Fruit fly (Drosophila melanogaster) whole organism, embryonic: ENCODE data around the gene gdl.

Experiments
- B-H2 ChIP-seq: fragments of 200-800 bp; sonication (Bioruptor generic); optimal IDR thresholded peaks from 2 replicates; lab custom pipeline; 2018; ENCODE audit warnings: missing biosample characterization, mild to moderate bottlenecking, missing genetic modification characterization
- Bgb ChIP-seq: fragments of 200-800 bp; sonication (Bioruptor generic); IDR thresholded peaks from 2 replicates; pipeline ENCODE4 v1.3.6; 2022; ENCODE audit warnings: missing biosample characterization, missing genetic modification characterization; ENCODE audit not compliant: partially characterized antibody
- CG10274 ChIP-seq: fragments of 200-800 bp; sonication (Bioruptor generic); optimal IDR thresholded peaks from 3 replicates; lab custom pipeline; 2017; ENCODE audit warnings: missing biosample characterization, mild to moderate bottlenecking, missing genetic modification characterization
- CG10543 ChIP-seq: fragments of 200-800 bp; sonication (Bioruptor generic); optimal IDR thresholded peaks from 3 replicates; lab custom pipeline; 2017; ENCODE audit warnings: missing biosample characterization, mild to moderate bottlenecking, missing genetic modification characterization, moderate library complexity
- CG11093 ChIP-seq: fragments of 200-800 bp; sonication (Bioruptor generic); IDR thresholded peaks from 3 replicates; pipeline ENCODE4 v1.3.6; 2022; ENCODE audit warnings: missing biosample characterization, missing genetic modification characterization
- CG12219 ChIP-seq: fragments of 200-800 bp; sonication (Bioruptor generic); optimal IDR thresholded peaks from 3 replicates; lab custom pipeline; 2018; ENCODE audit warnings: missing biosample characterization, mild to moderate bottlenecking, missing genetic modification characterization
- CG13287 ChIP-seq: fragments of 200-800 bp; sonication (Bioruptor generic); IDR thresholded peaks from 2 replicates; pipeline ENCODE4 v1.3.6; 2022; ENCODE audit warnings: missing biosample characterization, missing genetic modification characterization; ENCODE audit not compliant: partially characterized antibody
- CG14014 ChIP-seq: fragments of 200-800 bp; sonication (Bioruptor generic); IDR thresholded peaks from 2 replicates; pipeline ENCODE4 v1.3.6; 2022; ENCODE audit warnings: missing biosample characterization, missing genetic modification characterization
- CG14667 ChIP-seq: fragments of 200-800 bp; sonication (Bioruptor generic); IDR thresholded peaks from 2 replicates; pipeline ENCODE4 v1.3.6; 2022; ENCODE audit warnings: missing biosample characterization, missing genetic modification characterization
- CG15601 ChIP-seq: fragments of 200-800 bp; sonication (Bioruptor generic); optimal IDR thresholded peaks from 3 replicates; lab custom pipeline; 2019; ENCODE audit warnings: missing biosample characterization, mild to moderate bottlenecking, missing genetic modification characterization, moderate library complexity
- CG17186 ChIP-seq: fragments of 200-800 bp; sonication (Bioruptor generic); optimal IDR thresholded peaks from 3 replicates; lab custom pipeline; 2017; ENCODE audit warnings: missing biosample characterization, missing genetic modification reagents, missing genetic modification characterization
- CG2116 ChIP-seq: fragments of 200-800 bp; sonication (Bioruptor generic); optimal IDR thresholded peaks from 3 replicates; lab custom pipeline; 2018; ENCODE audit warnings: missing biosample characterization, mild to moderate bottlenecking, missing genetic modification characterization
- CG2199 ChIP-seq: fragments of 200-800 bp; sonication (Bioruptor generic); IDR thresholded peaks from 3 replicates; pipeline ENCODE4 v1.3.6; 2022; ENCODE audit warnings: missing biosample characterization, missing genetic modification characterization
- CG30020 ChIP-seq: fragments of 200-800 bp; optimal IDR thresholded peaks from 2 replicates; lab custom pipeline; 2019; ENCODE audit warnings: missing biosample characterization, mild to moderate bottlenecking, missing genetic modification characterization, moderate library complexity
- CG31441 ChIP-seq: fragments of 200-800 bp; sonication (Bioruptor generic); IDR thresholded peaks from 2 replicates; pipeline ENCODE4 v1.3.6; 2022; ENCODE audit warnings: missing biosample characterization, missing genetic modification characterization
- CG34376 ChIP-seq: fragments of 200-800 bp; sonication (Bioruptor generic); optimal IDR thresholded peaks from 2 replicates; lab custom pipeline; 2018; ENCODE audit warnings: missing biosample characterization, mild to moderate bottlenecking, missing genetic modification characterization
- CG6765 ChIP-seq: fragments of 200-800 bp; sonication (Bioruptor generic); optimal IDR thresholded peaks from 3 replicates; lab custom pipeline; 2017; ENCODE audit warnings: missing biosample characterization, mild to moderate bottlenecking, missing genetic modification characterization
- CoRest ChIP-seq: fragments of 200-800 bp; sonication (Bioruptor generic); optimal IDR thresholded peaks from 3 replicates; lab custom pipeline; 2018; ENCODE audit warnings: missing biosample characterization, mild to moderate bottlenecking, missing genetic modification characterization, moderate library complexity
- Dp ChIP-seq: fragments of 200-800 bp; sonication (Bioruptor generic); optimal IDR thresholded peaks from 2 replicates; lab custom pipeline; 2018; ENCODE audit warnings: missing biosample characterization, mild to moderate bottlenecking, missing genetic modification characterization, moderate library complexity
- HmgZ ChIP-seq: fragments of 200-800 bp; sonication (Bioruptor generic); optimal IDR thresholded peaks from 2 replicates; lab custom pipeline; 2018; ENCODE audit warnings: missing biosample characterization, mild to moderate bottlenecking, missing genetic modification characterization
- Hsf ChIP-seq: fragments of 200-800 bp; sonication (Bioruptor generic); optimal IDR thresholded peaks from 3 replicates; lab custom pipeline; 2016; ENCODE audit warnings: missing biosample characterization, missing genetic modification characterization
- MBD-R2 ChIP-seq: fragments of 200-800 bp; sonication (Bioruptor generic); IDR thresholded peaks from 2 replicates; pipeline ENCODE4 v1.3.6; 2022; ENCODE audit warnings: missing biosample characterization, missing genetic modification characterization
- Mes4 ChIP-seq: fragments of 200-800 bp; sonication (Bioruptor generic); optimal IDR thresholded peaks from 2 replicates; lab custom pipeline; 2016; ENCODE audit warnings: missing biosample characterization, missing genetic modification characterization
- Nf-YA ChIP-seq: fragments of 200-800 bp; sonication (Bioruptor generic); IDR thresholded peaks from 2 replicates; pipeline ENCODE4 v1.3.6; 2022; ENCODE audit warnings: missing biosample characterization, missing genetic modification characterization
- Rfx ChIP-seq: fragments of 200-800 bp; sonication (Bioruptor generic); IDR thresholded peaks from 2 replicates; pipeline ENCODE4 v1.3.6; 2022; ENCODE audit warnings: missing biosample characterization, missing genetic modification characterization
- Scr ChIP-seq: fragments of 200-800 bp; sonication (Bioruptor generic); IDR thresholded peaks from 2 replicates; pipeline ENCODE4 v1.3.6; 2022; ENCODE audit warnings: missing biosample characterization, missing genetic modification characterization; ENCODE audit not compliant: partially characterized antibody
- Sry-δ ChIP-seq: fragments of 200-800 bp; sonication (Bioruptor generic); optimal IDR thresholded peaks from 2 replicates; lab custom pipeline; 2016; ENCODE audit warnings: missing biosample characterization, missing genetic modification characterization
- Vsx1 ChIP-seq: fragments of 200-800 bp; sonication (Bioruptor generic); optimal IDR thresholded peaks from 2 replicates; lab custom pipeline; 2017; ENCODE audit warnings: missing biosample characterization, mild to moderate bottlenecking, missing genetic modification characterization, missing genetic modification reagents
- Xbp1 ChIP-seq: fragments of 200-800 bp; sonication (Bioruptor generic); optimal IDR thresholded peaks from 3 replicates; lab custom pipeline; 2016; ENCODE audit warnings: missing biosample characterization, mild to moderate bottlenecking, missing genetic modification characterization
- ash1 ChIP-seq: fragments of 200-800 bp; sonication (Bioruptor generic); optimal IDR thresholded peaks from 2 replicates; lab custom pipeline; 2018; ENCODE audit warnings: missing biosample characterization, mild to moderate bottlenecking, missing genetic modification characterization
- cas ChIP-seq: fragments of 200-800 bp; sonication (Bioruptor generic); IDR thresholded peaks from 2 replicates; pipeline ENCODE4 v1.3.6; 2022; ENCODE audit warnings: missing biosample characterization, missing genetic modification characterization
- cg ChIP-seq: fragments of 200-800 bp; sonication (Bioruptor generic); optimal IDR thresholded peaks from 3 replicates; lab custom pipeline; 2019; ENCODE audit warnings: missing biosample characterization, mild to moderate bottlenecking, missing genetic modification characterization, moderate library complexity
- chif ChIP-seq, 2 experiments: fragments of 200-800 bp; sonication (Bioruptor generic); optimal IDR thresholded peaks; 3 replicates each; lab custom pipeline; 2016; ENCODE audit warnings: missing biosample characterization in 2 of 2, missing genetic modification characterization in 2 of 2
- ci ChIP-seq: fragments of 200-800 bp; sonication (Bioruptor generic); IDR thresholded peaks from 3 replicates; pipeline ENCODE4 v1.3.6; 2022; ENCODE audit warnings: missing biosample characterization, missing genetic modification characterization
- eve ChIP-seq, 2 experiments: fragments of >200 bp; optimal IDR thresholded peaks; 2 replicates each; lab custom pipeline; 2017; ENCODE audit warnings: missing biosample characterization in 2 of 2, missing genetic modification characterization in 2 of 2
- fd3F ChIP-seq: fragments of 200-800 bp; sonication (Bioruptor generic); optimal IDR thresholded peaks from 2 replicates; lab custom pipeline; 2018; ENCODE audit warnings: missing biosample characterization, mild to moderate bottlenecking, missing genetic modification characterization, moderate library complexity
- lola ChIP-seq, 3 experiments: fragments of >200 bp in 2 of 3; fragments of 200-800 bp in 1 of 3; sonication (Bioruptor generic) in 1 of 3; optimal IDR thresholded peaks; 2 replicates each; lab custom pipeline; 2017 to 2019; ENCODE audit warnings: missing biosample characterization in 3 of 3, missing genetic modification characterization in 3 of 3, mild to moderate bottlenecking in 1 of 3, moderate library complexity in 1 of 3
- mirr ChIP-seq: fragments of 200-800 bp; sonication (Bioruptor generic); optimal IDR thresholded peaks from 3 replicates; lab custom pipeline; 2018; ENCODE audit warnings: missing biosample characterization, mild to moderate bottlenecking, missing genetic modification characterization
- mld ChIP-seq: fragments of 200-800 bp; sonication (Bioruptor generic); IDR thresholded peaks from 3 replicates; pipeline ENCODE4 v1.3.6; 2022; ENCODE audit warnings: missing biosample characterization, missing genetic modification characterization; ENCODE audit not compliant: partially characterized antibody
- nerfin-2 ChIP-seq: fragments of 200-800 bp; sonication (Bioruptor generic); IDR thresholded peaks from 2 replicates; pipeline ENCODE4 v1.3.6; 2022; ENCODE audit warnings: missing biosample characterization, missing genetic modification characterization; ENCODE audit not compliant: partially characterized antibody
- odd ChIP-seq: fragments of 200-800 bp; sonication (Bioruptor generic); optimal IDR thresholded peaks from 2 replicates; lab custom pipeline; 2017; ENCODE audit warnings: missing biosample characterization, mild to moderate bottlenecking, missing genetic modification characterization
- phol ChIP-seq: fragments of 200-800 bp; sonication (Bioruptor generic); optimal IDR thresholded peaks from 3 replicates; lab custom pipeline; 2018; ENCODE audit warnings: missing biosample characterization, mild to moderate bottlenecking, missing genetic modification characterization, moderate library complexity
- pum ChIP-seq: fragments of 200-800 bp; sonication (Bioruptor generic); optimal IDR thresholded peaks from 2 replicates; lab custom pipeline; 2016; ENCODE audit warnings: missing biosample characterization, missing genetic modification characterization
- ranshi ChIP-seq: fragments of 200-800 bp; sonication (Bioruptor generic); IDR thresholded peaks from 2 replicates; pipeline ENCODE4 v1.3.6; 2022; ENCODE audit warnings: missing biosample characterization, missing genetic modification characterization
- sd ChIP-seq: fragments of 200-800 bp; sonication (Bioruptor generic); optimal IDR thresholded peaks from 3 replicates; lab custom pipeline; 2018; ENCODE audit warnings: missing biosample characterization, mild to moderate bottlenecking, missing genetic modification characterization, moderate library complexity
- unc-4 ChIP-seq: fragments of 200-800 bp; sonication (Bioruptor generic); IDR thresholded peaks from 2 replicates; pipeline ENCODE4 v1.3.6; 2022; ENCODE audit warnings: missing biosample characterization, missing genetic modification characterization; ENCODE audit not compliant: partially characterized antibody
- unpg ChIP-seq: fragments of 200-800 bp; sonication (Bioruptor generic); optimal IDR thresholded peaks from 3 replicates; lab custom pipeline; 2018; ENCODE audit warnings: missing biosample characterization, mild to moderate bottlenecking, missing genetic modification characterization, moderate library complexity

Gene gdl

DNA sequence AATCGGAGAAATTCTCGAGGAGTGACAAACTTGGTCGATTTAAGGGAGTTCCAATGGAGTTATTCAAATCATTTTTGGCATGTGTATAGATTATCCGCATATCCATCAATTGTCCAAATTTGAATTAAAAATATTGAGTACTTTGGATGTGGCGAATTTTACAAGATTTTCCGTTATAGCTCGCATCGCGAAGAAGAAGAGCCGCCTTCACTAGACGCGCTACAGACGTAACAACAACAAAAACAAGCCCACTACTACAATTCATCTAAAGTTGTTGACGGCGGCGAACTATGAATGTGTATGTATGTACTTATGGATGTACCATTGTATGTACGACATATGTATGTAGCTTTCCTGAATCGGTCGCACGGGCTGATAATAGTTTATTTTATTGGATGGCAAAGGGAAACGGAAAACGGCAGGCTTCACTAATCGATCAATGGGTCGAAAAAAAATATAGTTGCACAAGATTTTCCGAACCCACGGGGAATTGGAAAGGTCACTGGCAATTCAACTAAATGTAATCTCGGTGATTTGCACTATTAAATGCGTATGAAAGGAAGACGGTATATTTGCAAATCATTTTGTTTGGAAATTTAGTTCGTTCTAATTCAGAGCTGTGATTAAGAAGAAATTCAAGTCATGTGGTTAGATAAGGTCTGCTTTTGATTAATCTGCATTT is 5.7 kb downstream of the gdl start (continued):
- TF ChIP-seq Hsf (GFP tag; lab: Kevin White, UChicago) (no peak), CG6765 (GFP tag; lab: Kevin White, UChicago) (peak; percentile 17), CG34376 (peak; percentile 19), eve (GFP tag; optimal IDR thresholded peaks at IDR 0.05; lab: Kevin White, UChicago) (peak in 1 of 2 experiments; percentile 81), CG10543 (peak; percentile 73), B-H2 (GFP tag; lab: Kevin White, UChicago) (peak; percentile 0), Vsx1 (GFP tag; lab: Kevin White, UChicago) (peak; percentile 28), Sry-δ (GFP tag; lab: Kevin White, UChicago) (no peak), CG15601 (no peak), sd (peak; percentile 17), phol (tag; lab: Kevin White, UChicago) (no peak), unc-4 (GFP tag; lab: Robert Waterston, UW) (0 out of 2 replicates have a peak, but pooled peaks have one; percentile 10), cg (GFP tag; lab: Kevin White, UChicago) (peak; percentile 17), chif (GFP tag; optimal IDR thresholded peaks at IDR 0.05; lab: Kevin White, UChicago) (no peak), mirr (GFP tag; lab: Kevin White, UChicago) (no peak)
- TF ChIP-seq, all 482 proteins: peak for 20

DNA sequence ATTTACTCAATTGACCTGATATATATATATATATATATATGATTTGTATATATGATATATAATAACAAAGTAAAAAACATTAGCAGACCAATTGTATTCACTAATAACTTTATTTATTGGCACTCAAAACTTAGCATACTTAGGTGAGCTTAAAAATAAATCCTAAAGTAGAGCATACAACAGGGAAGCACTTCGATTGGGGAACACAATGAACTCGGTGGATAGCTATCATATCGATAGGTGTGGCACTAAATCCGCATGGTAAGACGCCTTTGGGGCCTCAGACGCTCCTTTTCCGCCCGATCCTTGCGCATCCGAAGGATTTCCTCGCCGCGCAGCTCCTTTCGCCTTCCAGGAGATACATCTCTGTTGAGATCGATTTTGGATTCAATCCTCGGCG is 7.2 kb downstream of the gdl start:
- TF ChIP-seq Rfx = 0 out of 2 replicates have a peak, but pooled peaks have one; percentile 25
- TF ChIP-seq CG2116 (GFP tag; lab: Kevin White, UChicago) = peak; percentile 55
- TF ChIP-seq CG14014 (GFP tag; lab: Robert Waterston, UW) = peak; percentile 27; the same call in 1 of the 2 replicates
- no peak for TF ChIP-seq ci (GFP tag; lab: Robert Waterston, UW)
- TF ChIP-seq CoRest (tag; lab: Kevin White, UChicago) = no peak
- TF ChIP-seq pum (GFP tag; lab: Kevin White, UChicago) = no peak
- TF ChIP-seq CG13287 (GFP tag; lab: Robert Waterston, UW) = peak; percentile 36; the same call in 1 of the 2 replicates
- no peak; the same call in 1 of the 2 replicates for TF ChIP-seq Scr
- TF ChIP-seq CG31441 = no peak
- TF ChIP-seq ash1 (GFP tag; lab: Kevin White, UChicago) = no peak
- peak; percentile 7 for TF ChIP-seq HmgZ (tag; lab: Kevin White, UChicago)
- TF ChIP-seq cas (GFP tag; lab: Robert Waterston, UW) = no peak
- no peak for TF ChIP-seq CG12219 (GFP tag; lab: Kevin White, UChicago)
- no peak for TF ChIP-seq fd3F (GFP tag; lab: Kevin White, UChicago)
- peak in 1 of 3 experiments; percentile 57 for TF ChIP-seq lola (GFP tag; optimal IDR thresholded peaks at IDR 0.05; lab: Kevin White, UChicago)
- TF ChIP-seq CG30020 (tag; lab: Kevin White, UChicago) = no peak
- TF ChIP-seq CG11093 (GFP tag; lab: Robert Waterston, UW) = no peak
- no peak for TF ChIP-seq CG14667 (GFP tag; lab: Robert Waterston, UW)
- TF ChIP-seq unpg = no peak
- no peak for TF ChIP-seq Mes4 (GFP tag; lab: Kevin White, UChicago)
- TF ChIP-seq CG2199 (GFP tag; lab: Robert Waterston, UW) = peak; percentile 14; the same call in 1 of the 3 replicates
- no peak for TF ChIP-seq CG10274 (GFP tag; lab: Kevin White, UChicago)
- TF ChIP-seq mld (GFP tag; lab: Robert Waterston, UW) = no peak
- TF ChIP-seq nerfin-2 (GFP tag; lab: Robert Waterston, UW) = no peak
- no peak for TF ChIP-seq CG17186
- no peak for TF ChIP-seq CG15601
- no peak for TF ChIP-seq Xbp1 (GFP tag; lab: Kevin White, UChicago)
- TF ChIP-seq Bgb (GFP tag; lab: Robert Waterston, UW) = peak; percentile 34
- peak; percentile 34; the same call in 1 of the 2 replicates for TF ChIP-seq MBD-R2
- TF ChIP-seq unc-4 (GFP tag; lab: Robert Waterston, UW) = 0 out of 2 replicates have a peak, but pooled peaks have one; percentile 36
- TF ChIP-seq Nf-YA (GFP tag; lab: Robert Waterston, UW) = no peak
- no peak for TF ChIP-seq odd (GFP tag; lab: Kevin White, UChicago)
- TF ChIP-seq Dp (GFP tag; lab: Kevin White, UChicago) = peak; percentile 12
- no peak for TF ChIP-seq ranshi (GFP tag; lab: Robert Waterston, UW)
